Worm (Caenorhabditis elegans) whole organism, early embryonic: ENCODE measurements around the gene egli-1.

Source experiments
- B0310.2 ChIP-seq: sonication (generic microtip); optimal IDR thresholded peaks from 2 replicates; lab custom pipeline; 2016; ENCODE audit warnings: mild to moderate bottlenecking, missing genetic modification characterization, missing compliant biosample characterization
- F13C5.2 ChIP-seq: sonication (generic microtip); optimal IDR thresholded peaks from 2 replicates; lab custom pipeline; 2017; ENCODE audit warnings: mild to moderate bottlenecking, missing genetic modification characterization, inconsistent platforms, missing compliant biosample characterization
- aly-1 ChIP-seq: sonication (generic microtip); optimal IDR thresholded peaks from 2 replicates; lab custom pipeline; 2016; ENCODE audit warnings: missing genetic modification characterization, missing compliant biosample characterization
- ama-1 ChIP-seq: fragments of 150-350 bp; optimal IDR thresholded peaks from 2 replicates; lab custom pipeline; 2014
- ceh-13 ChIP-seq: fragments of 200-800 bp; sonication (Bioruptor generic); optimal IDR thresholded peaks from 2 replicates; lab custom pipeline; 2018; ENCODE audit warnings: mild to moderate bottlenecking, missing genetic modification characterization, missing compliant biosample characterization
- ceh-36 ChIP-seq: sonication (generic microtip); optimal IDR thresholded peaks from 2 replicates; lab custom pipeline; 2016; ENCODE audit warnings: missing genetic modification characterization, inconsistent platforms, missing compliant biosample characterization
- ets-7 ChIP-seq: sonication (generic microtip); optimal IDR thresholded peaks from 2 replicates; lab custom pipeline; 2016; ENCODE audit warnings: missing genotype, missing genetic modification characterization, missing compliant biosample characterization
- flt-1 ChIP-seq: fragments of 200-800 bp; sonication (Bioruptor generic); IDR thresholded peaks from 2 replicates; pipeline ENCODE4 v1.3.6; 2022; ENCODE audit warnings: missing genetic modification characterization, missing compliant biosample characterization
- hmbx-1 ChIP-seq: sonication (generic microtip); optimal IDR thresholded peaks from 2 replicates; lab custom pipeline; 2016; ENCODE audit warnings: mild to moderate bottlenecking, missing genetic modification characterization, missing compliant biosample characterization
- hmg-4 ChIP-seq: fragments of 200-800 bp; sonication (Bioruptor generic); optimal IDR thresholded peaks from 2 replicates; lab custom pipeline; 2018; ENCODE audit warnings: mild to moderate bottlenecking, missing genetic modification characterization, missing compliant biosample characterization
- hnd-1 ChIP-seq: sonication (generic microtip); optimal IDR thresholded peaks from 2 replicates; lab custom pipeline; 2016; ENCODE audit warnings: missing genetic modification characterization, missing compliant biosample characterization
- pes-1 ChIP-seq: fragments of 200-800 bp; sonication (Bioruptor generic); IDR thresholded peaks from 2 replicates; pipeline ENCODE4 v1.3.6; 2022; ENCODE audit warnings: missing genetic modification reagents, missing genetic modification characterization, missing compliant biosample characterization
- scrt-1 ChIP-seq: fragments of 200-800 bp; sonication (Bioruptor generic); IDR thresholded peaks from 2 replicates; pipeline ENCODE4 v1.3.6; 2022; ENCODE audit warnings: missing genetic modification characterization, missing compliant biosample characterization
- sea-1 ChIP-seq: fragments of 200-800 bp; sonication (Bioruptor generic); conservative IDR thresholded peaks from 2 replicates; pipeline ENCODE4 v1.3.6; 2022; ENCODE audit warnings: missing genetic modification characterization, missing compliant biosample characterization
- tbx-11 ChIP-seq: fragments of 200-800 bp; sonication (Bioruptor generic); IDR thresholded peaks from 2 replicates; pipeline ENCODE4 v1.3.6; 2022; ENCODE audit warnings: missing genetic modification characterization, missing compliant biosample characterization
- tbx-37 ChIP-seq: fragments of 200-800 bp; sonication (Bioruptor generic); conservative IDR thresholded peaks from 2 replicates; pipeline ENCODE4 v1.3.6; 2022; ENCODE audit warnings: missing genetic modification reagents, missing genetic modification characterization, missing compliant biosample characterization
- tra-4 ChIP-seq: sonication (generic microtip); optimal IDR thresholded peaks from 2 replicates; lab custom pipeline; 2017; ENCODE audit warnings: missing genetic modification characterization, missing compliant biosample characterization

egli-1 gene

ce11 chrII:9329474-9329873 lies 5.7 kb downstream of the egli-1 start, which contains the start of gene wbp-2:
Gene wbp-2 (plus strand): TSS chrII:9329774.
- TF ChIP-seq tbx-11 (GFP tag; lab: Robert Waterston, UW) (no peak), tra-4 (tag; lab: Kevin White, UChicago) (no peak), ama-1 (lab: Kevin White, UChicago) (no peak), hmbx-1 (tag; lab: Kevin White, UChicago) (no peak), hnd-1 (tag; lab: Kevin White, UChicago) (no peak), aly-1 (no peak), F13C5.2 (tag; lab: Kevin White, UChicago) (no peak), B0310.2 (tag; lab: Kevin White, UChicago) (no peak), ets-7 (tag; lab: Kevin White, UChicago) (no peak)

ce11 chrII:9331343-9331742 lies 7.6 kb downstream of the egli-1 start, which contains the start of gene eif-3.F:
Gene eif-3.F (plus strand): TSS chrII:9331643.
- no peak for TF ChIP-seq hmbx-1 (tag; lab: Kevin White, UChicago)
- no peak for TF ChIP-seq ets-7 (tag; lab: Kevin White, UChicago)
- TF ChIP-seq flt-1 (GFP tag; lab: Robert Waterston, UW), result no peak
- no peak for TF ChIP-seq aly-1
- TF ChIP-seq hmg-4, result no peak
- TF ChIP-seq hnd-1 (tag; lab: Kevin White, UChicago), result no peak
- TF ChIP-seq sea-1, result no peak
- no peak for TF ChIP-seq tbx-11 (GFP tag; lab: Robert Waterston, UW)
- TF ChIP-seq B0310.2 (tag; lab: Kevin White, UChicago), result no peak
- TF ChIP-seq ceh-36 (tag; lab: Kevin White, UChicago), result no peak
- TF ChIP-seq pes-1, result no peak

DNA sequence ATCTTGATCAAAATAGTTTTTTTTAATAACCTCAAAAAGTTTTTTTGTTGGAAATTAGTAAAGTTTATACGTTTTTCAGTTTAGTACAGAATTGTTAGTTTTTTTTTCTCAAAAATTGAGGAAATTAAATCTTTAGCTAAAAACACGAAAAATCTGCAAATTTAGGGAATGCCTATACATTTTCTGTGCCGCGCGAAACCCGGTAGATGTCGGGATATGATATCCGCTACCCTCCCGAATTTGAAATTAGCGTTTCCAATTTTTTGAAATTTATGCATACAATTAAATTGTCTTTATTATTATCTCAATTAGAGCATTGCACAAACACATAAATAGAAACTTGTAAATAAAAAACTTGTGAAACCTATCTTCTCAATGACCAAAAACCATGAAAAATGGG lies 9.3 kb downstream of the egli-1 start:
- TF ChIP-seq hnd-1 (tag; lab: Kevin White, UChicago) (no peak), ceh-13 (GFP tag; lab: Kevin White, UChicago) (no peak), tbx-11 (GFP tag; lab: Robert Waterston, UW) (no peak), hmbx-1 (tag; lab: Kevin White, UChicago) (no peak), flt-1 (GFP tag; lab: Robert Waterston, UW) (no peak), tra-4 (tag; lab: Kevin White, UChicago) (no peak), scrt-1 (GFP tag; lab: Robert Waterston, UW) (no peak), sea-1 (no peak), hmg-4 (no peak), ets-7 (tag; lab: Kevin White, UChicago) (no peak), tbx-37 (GFP tag; lab: Robert Waterston, UW) (no peak), ama-1 (lab: Kevin White, UChicago) (no peak), F13C5.2 (tag; lab: Kevin White, UChicago) (no peak), aly-1 (no peak), ceh-36 (tag; lab: Kevin White, UChicago) (no peak), pes-1 (no peak), B0310.2 (tag; lab: Kevin White, UChicago) (no peak)

ce11 chrII:9333714-9334113 lies 10.0 kb downstream of the egli-1 start, which contains the start of gene scp-1:
Gene scp-1 (plus strand): TSS chrII:9334014.
- TF ChIP-seq tbx-37 (GFP tag; lab: Robert Waterston, UW) (no peak), tbx-11 (GFP tag; lab: Robert Waterston, UW) (no peak), ama-1 (lab: Kevin White, UChicago) (no peak), flt-1 (GFP tag; lab: Robert Waterston, UW) (no peak), hmg-4 (no peak), ceh-13 (GFP tag; lab: Kevin White, UChicago) (no peak), tra-4 (tag; lab: Kevin White, UChicago) (no peak), ceh-36 (tag; lab: Kevin White, UChicago) (no peak), B0310.2 (tag; lab: Kevin White, UChicago) (no peak)

ce11 chrII:9336651-9337050 lies 12.9 kb downstream of the egli-1 start:
- TF ChIP-seq ets-7 (tag; lab: Kevin White, UChicago), result no peak
- TF ChIP-seq tra-4 (tag; lab: Kevin White, UChicago), result no peak
- TF ChIP-seq tbx-37 (GFP tag; lab: Robert Waterston, UW), result no peak
- TF ChIP-seq sea-1, result no peak
- no peak for TF ChIP-seq flt-1 (GFP tag; lab: Robert Waterston, UW)
- TF ChIP-seq B0310.2 (tag; lab: Kevin White, UChicago), result no peak
- no peak for TF ChIP-seq aly-1
- TF ChIP-seq hnd-1 (tag; lab: Kevin White, UChicago), result no peak
- TF ChIP-seq ama-1 (lab: Kevin White, UChicago), result no peak
- no peak for TF ChIP-seq F13C5.2 (tag; lab: Kevin White, UChicago)
- no peak for TF ChIP-seq scrt-1 (GFP tag; lab: Robert Waterston, UW)

- TF ChIP-seq ceh-36 (tag; lab: Kevin White, UChicago), result no peak
- TF ChIP-seq pes-1, result no peak
- no peak for TF ChIP-seq F13C5.2 (tag; lab: Kevin White, UChicago)
- TF ChIP-seq hmbx-1 (tag; lab: Kevin White, UChicago), result no peak
- TF ChIP-seq sea-1, result no peak
- TF ChIP-seq ets-7 (tag; lab: Kevin White, UChicago), result no peak
- TF ChIP-seq tbx-11 (GFP tag; lab: Robert Waterston, UW), result no peak
- TF ChIP-seq tra-4 (tag; lab: Kevin White, UChicago), result no peak
- no peak for TF ChIP-seq aly-1
- TF ChIP-seq flt-1 (GFP tag; lab: Robert Waterston, UW), result no peak
- no peak for TF ChIP-seq ceh-13 (GFP tag; lab: Kevin White, UChicago)
- TF ChIP-seq scrt-1 (GFP tag; lab: Robert Waterston, UW), result no peak
- TF ChIP-seq hnd-1 (tag; lab: Kevin White, UChicago), result no peak
- TF ChIP-seq ama-1 (lab: Kevin White, UChicago), result no peak
- TF ChIP-seq B0310.2 (tag; lab: Kevin White, UChicago), result no peak
These were observed 15.1 kb downstream of the egli-1 start, which contains the start of gene ttll-12 for ce11 chrII:9338859-9339258. Gene ttll-12 (plus strand): TSS chrII:9338997.

- TF ChIP-seq tbx-37 (GFP tag; lab: Robert Waterston, UW) (no peak), ama-1 (lab: Kevin White, UChicago) (no peak), hmg-4 (no peak), B0310.2 (tag; lab: Kevin White, UChicago) (no peak)
These were observed 20.2 kb downstream of the egli-1 start for ce11 chrII:9343955-9344354.
